Worm (Caenorhabditis elegans): ENCODE results near the gene pdha-1.

The pdha-1 gene

DNA sequence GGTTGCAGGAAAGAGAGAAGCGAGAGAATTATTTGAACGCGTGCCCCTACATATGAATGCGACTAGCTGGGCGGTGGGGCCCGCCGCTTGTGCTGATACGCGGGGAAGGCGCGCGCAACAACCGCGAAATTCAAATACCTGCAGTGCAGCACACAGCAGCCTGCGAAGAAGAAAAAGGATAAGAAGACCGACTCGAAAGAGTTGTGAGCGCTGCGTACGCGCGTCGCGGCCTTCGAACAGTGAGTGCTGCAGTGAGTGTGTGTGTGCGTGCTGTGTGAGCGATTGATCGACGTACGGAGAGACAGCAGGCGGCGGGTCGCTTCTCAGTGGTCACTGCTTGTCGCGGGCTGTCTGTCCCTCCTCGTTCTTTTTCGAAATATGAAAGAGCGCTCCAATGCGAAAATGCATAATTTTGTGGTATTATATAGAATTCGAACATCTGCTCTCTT is 37.8 kb upstream of the pdha-1 start (continued):
- TF ChIP-seq ceh-63 (GFP tag; optimal IDR thresholded peaks at IDR 0.05) (no peak), isw-1 (GFP tag; IDR thresholded peaks at IDR 0.05) (peak; percentile 48), dpl-1 (GFP tag; optimal IDR thresholded peaks at IDR 0.05) (peak; percentile 41 to 65 (median 41)), tbx-2 (tag; optimal IDR thresholded peaks at IDR 0.05) (peak; percentile 66), vab-15 (tag; optimal IDR thresholded peaks at IDR 0.05) (peak; percentile 32), nhr-76 (tag; optimal IDR thresholded peaks at IDR 0.05) (no peak), jun-1 (tag; optimal IDR thresholded peaks at IDR 0.05) (peak; percentile 85), lir-3 (tag; optimal IDR thresholded peaks at IDR 0.05; ENCODE audit: poor library complexity) (peak; percentile 99), fkh-8 (tag; optimal IDR thresholded peaks at IDR 0.05) (peak; percentile 91), snpc-4 (tag; optimal IDR thresholded peaks at IDR 0.05) (peak; percentile 46), pqm-1 (tag; optimal IDR thresholded peaks at IDR 0.05) (no peak), lin-14 (GFP tag; optimal IDR thresholded peaks at IDR 0.05) (peak; percentile 95), tlp-1 (tag; optimal IDR thresholded peaks at IDR 0.05) (no peak)

DNA sequence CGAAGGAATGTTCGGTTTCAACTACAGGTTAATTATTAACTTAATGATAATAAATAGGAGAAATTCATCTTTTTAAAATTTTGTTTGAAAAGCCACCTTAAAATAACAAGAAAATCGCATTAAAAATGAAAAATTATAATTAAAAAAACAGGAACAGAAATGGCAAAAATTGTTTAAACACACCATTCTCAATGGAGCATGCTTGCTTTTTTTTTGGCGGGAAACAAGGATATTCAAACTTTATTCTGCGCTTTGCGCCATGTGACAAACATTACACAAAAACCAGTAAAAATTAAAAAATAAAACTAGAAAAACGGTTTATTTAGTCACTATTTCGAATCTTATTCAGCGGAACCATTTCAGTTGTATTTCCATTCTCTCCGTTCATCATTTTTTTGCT is 37.4 kb upstream of the pdha-1 start:
- TF ChIP-seq unc-86 (tag; optimal IDR thresholded peaks at IDR 0.05) (no peak), efl-1 (optimal IDR thresholded peaks at IDR 0.05) (peak; percentile 33 to 38), efl-1 (GFP tag; optimal IDR thresholded peaks at IDR 0.05 in 1 of 2) (peak; percentile 59 to 95), grh-1 (GFP tag; IDR thresholded peaks at IDR 0.05) (no peak), ceh-63 (GFP tag; optimal IDR thresholded peaks at IDR 0.05) (no peak), dpl-1 (GFP tag; optimal IDR thresholded peaks at IDR 0.05) (peak; percentile 28 to 50 (median 35)), rnt-1 (tag; optimal IDR thresholded peaks at IDR 0.05) (no peak)

DNA sequence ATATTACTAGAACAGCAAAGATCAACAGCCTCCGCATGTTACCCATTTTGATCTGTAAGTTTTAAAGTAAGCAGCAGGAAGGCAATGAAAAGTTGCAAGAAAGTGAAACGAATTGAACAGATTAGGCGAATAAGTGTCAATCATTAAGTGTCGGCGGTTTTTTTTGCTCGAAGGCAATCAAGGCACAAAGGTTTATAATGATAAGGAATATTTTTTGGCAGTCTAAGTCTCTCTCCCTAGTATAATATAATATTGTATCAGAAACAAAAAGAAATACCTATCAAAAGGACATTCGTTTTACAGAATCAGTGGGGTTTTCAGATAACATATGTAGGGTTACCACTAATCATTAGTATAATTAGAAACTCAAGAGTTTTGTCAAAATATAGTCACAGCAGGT is 33.4 kb upstream of the pdha-1 start, which contains the start of gene nrf-6:
Gene nrf-6 (minus strand): TSS at position 52 of the 400 bp plus-strand sequence.
- no peak for TF ChIP-seq tlp-1 (tag; optimal IDR thresholded peaks at IDR 0.05)
- peak; percentile 53 for TF ChIP-seq elt-2 (tag; optimal IDR thresholded peaks at IDR 0.05)

DNA sequence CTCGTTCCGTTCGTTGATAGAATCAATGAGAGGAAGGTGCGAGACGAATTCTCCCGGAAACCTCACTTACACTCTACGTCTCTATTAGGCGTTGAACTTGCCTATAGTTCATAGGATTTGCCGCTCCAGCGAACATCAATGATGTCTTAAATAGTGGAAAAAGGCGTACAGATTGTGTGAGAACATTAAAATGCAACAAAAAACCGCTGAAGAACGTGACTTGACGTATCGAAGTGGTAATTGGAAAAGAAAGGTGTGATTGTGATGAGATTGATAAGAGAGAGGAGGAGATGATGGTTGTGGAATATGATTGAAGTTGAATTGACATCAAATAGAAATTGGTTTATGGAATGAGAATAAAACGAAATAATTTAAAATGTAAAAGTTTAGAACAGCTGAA is 32.1 kb upstream of the pdha-1 start:
- TF ChIP-seq nhr-84 (tag; optimal IDR thresholded peaks at IDR 0.05) (no peak), blmp-1 (tag; optimal IDR thresholded peaks at IDR 0.05) (peak; percentile 26), C34B4.2 (tag; optimal IDR thresholded peaks at IDR 0.05) (no peak), pqm-1 (tag; optimal IDR thresholded peaks at IDR 0.05) (no peak), efl-1 (optimal IDR thresholded peaks at IDR 0.05) (no peak), efl-1 (GFP tag; optimal IDR thresholded peaks at IDR 0.05 in 1 of 2) (peak in 1 of 2 experiments; percentile 16), nhr-11 (tag; optimal IDR thresholded peaks at IDR 0.05) (no peak), mep-1 (tag; optimal IDR thresholded peaks at IDR 0.05) (peak; percentile 6), lin-35 (GFP tag; optimal IDR thresholded peaks at IDR 0.05) (peak in 1 of 2 experiments; percentile 21), dsc-1 (tag; optimal IDR thresholded peaks at IDR 0.05) (no peak), nhr-28 (tag; optimal IDR thresholded peaks at IDR 0.05) (no peak), unc-86 (tag; optimal IDR thresholded peaks at IDR 0.05) (no peak), lsy-2 (tag; optimal IDR thresholded peaks at IDR 0.05) (peak in 1 of 2 experiments; percentile 8), lin-14 (GFP tag; optimal IDR thresholded peaks at IDR 0.05) (peak; percentile 51)

DNA sequence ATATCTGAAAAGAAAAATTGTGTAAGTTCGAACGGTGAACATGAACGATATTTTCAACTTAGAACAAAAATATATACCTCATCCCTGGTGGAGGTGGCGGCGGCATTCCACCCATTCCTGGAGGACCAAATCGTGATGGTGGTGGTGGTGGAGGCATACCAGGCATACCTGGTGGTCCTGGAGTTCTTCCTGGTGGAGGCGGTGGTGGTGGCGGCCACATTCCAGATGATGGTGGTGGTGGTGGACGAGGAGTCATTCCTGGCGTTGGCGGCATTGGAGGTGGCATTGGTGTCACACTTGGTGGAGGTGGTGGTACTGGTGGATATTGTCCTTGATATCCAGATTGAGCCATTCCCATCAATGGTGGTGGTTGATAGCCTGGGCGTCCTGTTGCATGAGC is 31.5 kb upstream of the pdha-1 start:
- no peak for TF ChIP-seq snu-23 (GFP tag; optimal IDR thresholded peaks at IDR 0.05)
- TF ChIP-seq ama-1 (optimal IDR thresholded peaks at IDR 0.05): no peak
- TF ChIP-seq ceh-90 (tag; optimal IDR thresholded peaks at IDR 0.05): no peak
- no peak for TF ChIP-seq ets-5 (GFP tag; IDR thresholded peaks at IDR 0.05)
- TF ChIP-seq vab-15 (tag; optimal IDR thresholded peaks at IDR 0.05): no peak
- no peak for TF ChIP-seq ces-1 (GFP tag; optimal IDR thresholded peaks at IDR 0.05)
- no peak for TF ChIP-seq elt-3 (tag; optimal IDR thresholded peaks at IDR 0.05)
- TF ChIP-seq fkh-8 (tag; optimal IDR thresholded peaks at IDR 0.05): no peak
- TF ChIP-seq hlh-17 (GFP tag; optimal IDR thresholded peaks at IDR 0.05; ENCODE audit: borderline replicate concordance): no peak
- TF ChIP-seq lin-39 (tag; optimal IDR thresholded peaks at IDR 0.05): no peak
- TF ChIP-seq nhr-19 (GFP tag; conservative IDR thresholded peaks at IDR 0.05): no peak
- no peak for TF ChIP-seq unc-62 (GFP tag; optimal IDR thresholded peaks at IDR 0.05)
- no peak for TF ChIP-seq efl-3 (GFP tag; optimal IDR thresholded peaks at IDR 0.05)

Measured in whole organism, L1 larva.